Fruit fly (Drosophila melanogaster) whole organism, wandering third instar larva: Measurements from ENCODE around the gene Rala.

Source experiments
- Abd-B ChIP-seq: fragments of >200 bp; optimal IDR thresholded peaks from 2 replicates; lab custom pipeline; 2017; ENCODE audit warnings: missing biosample characterization, missing genetic modification characterization
- Dfd ChIP-seq: fragments of >200 bp; optimal IDR thresholded peaks from 2 replicates; lab custom pipeline; 2017; ENCODE audit warnings: missing biosample characterization, missing genetic modification characterization
- Dif ChIP-seq: fragments of 200-275, 200-300 bp; sonication (Bioruptor generic); optimal IDR thresholded peaks from 2 replicates; lab custom pipeline; 2018; ENCODE audit warnings: missing biosample characterization, missing genetic modification characterization; ENCODE audit not compliant: partially characterized antibody
- GATAd ChIP-seq: sonication (Bioruptor generic); optimal IDR thresholded peaks from 2 replicates; lab custom pipeline; 2016; ENCODE audit warnings: missing biosample characterization, missing genetic modification characterization
- HLH106 ChIP-seq: fragments of 200-800 bp; optimal IDR thresholded peaks from 3 replicates; lab custom pipeline; 2019; ENCODE audit warnings: missing biosample characterization, mild to moderate bottlenecking, missing genetic modification characterization, moderate library complexity
- Hnf4 ChIP-seq: fragments of 200-800 bp; sonication (Bioruptor generic); optimal IDR thresholded peaks from 2 replicates; lab custom pipeline; 2016; ENCODE audit warnings: missing biosample characterization, mild to moderate bottlenecking, missing genetic modification characterization
- Hr78 ChIP-seq: fragments of >200 bp; optimal IDR thresholded peaks from 2 replicates; lab custom pipeline; 2017; ENCODE audit warnings: missing biosample characterization, missing genetic modification characterization
- Hr83 ChIP-seq: fragments of 200-300 bp; sonication (Bioruptor generic); optimal IDR thresholded peaks from 2 replicates; lab custom pipeline; 2016; ENCODE audit warnings: missing biosample characterization, mild to moderate bottlenecking, missing genetic modification characterization, moderate library complexity; ENCODE audit not compliant: poor library complexity, severe bottlenecking
- Mio ChIP-seq: sonication (Bioruptor generic); optimal IDR thresholded peaks from 2 replicates; lab custom pipeline; 2016; ENCODE audit warnings: missing biosample characterization, missing genetic modification characterization
- Myc ChIP-seq: fragments of >200 bp; optimal IDR thresholded peaks from 2 replicates; lab custom pipeline; 2017
- N ChIP-seq: fragments of >200 bp; optimal IDR thresholded peaks from 2 replicates; lab custom pipeline; 2018; ENCODE audit warnings: missing biosample characterization, missing external identifiers, missing genetic modification characterization
- Rel ChIP-seq, 2 experiments: fragments of 200-800 bp; sonication (Bioruptor generic) in 1 of 2; optimal IDR thresholded peaks; 2 replicates in 1 of 2; 3 replicates in 1 of 2; lab custom pipeline; 2016 to 2019; ENCODE audit warnings: mild to moderate bottlenecking in 2 of 2, missing biosample characterization in 2 of 2, missing genetic modification characterization in 2 of 2, moderate library complexity in 1 of 2
- Sp1 ChIP-seq: fragments of 200-800 bp; sonication (Bioruptor generic); optimal IDR thresholded peaks from 3 replicates; lab custom pipeline; 2019; ENCODE audit warnings: missing biosample characterization, mild to moderate bottlenecking, missing genetic modification characterization, moderate library complexity
- Vsx2 ChIP-seq: fragments of 200-300, 225-300 bp; sonication (Bioruptor generic); optimal IDR thresholded peaks from 2 replicates; lab custom pipeline; 2018; ENCODE audit warnings: missing biosample characterization, missing genetic modification characterization; ENCODE audit not compliant: partially characterized antibody
- br ChIP-seq: fragments of 200-800 bp; sonication (Bioruptor generic); optimal IDR thresholded peaks from 2 replicates; lab custom pipeline; 2016; ENCODE audit warnings: missing biosample characterization, missing genetic modification characterization
- dl ChIP-seq, 2 experiments: fragments of 175-275, 200-275 bp in 1 of 2; fragments of 200-275 bp in 1 of 2; sonication (Bioruptor generic); optimal IDR thresholded peaks; lab custom pipeline; 2018; ENCODE audit warnings: mild to moderate bottlenecking in 2 of 2, missing biosample characterization in 2 of 2, missing genetic modification characterization in 2 of 2, moderate library complexity in 2 of 2; ENCODE audit not compliant: partially characterized antibody in 2 of 2, insufficient read depth in 1 of 2
- dmrt93B ChIP-seq: fragments of 200-800 bp; sonication (Bioruptor generic); optimal IDR thresholded peaks from 2 replicates; lab custom pipeline; 2018; ENCODE audit warnings: missing biosample characterization, mild to moderate bottlenecking, missing genetic modification characterization
- dsf ChIP-seq: sonication (Bioruptor generic); optimal IDR thresholded peaks from 2 replicates; lab custom pipeline; 2016; ENCODE audit warnings: missing biosample characterization, missing genetic modification characterization, borderline replicate concordance
- ey ChIP-seq: fragments of 200-800 bp; sonication (Bioruptor generic); optimal IDR thresholded peaks from 2 replicates; lab custom pipeline; 2016; ENCODE audit warnings: missing biosample characterization, missing genetic modification characterization
- foxo ChIP-seq, 2 experiments: fragments of 200-800 bp; sonication (Bioruptor generic); optimal IDR thresholded peaks; 2 replicates in 1 of 2; 3 replicates in 1 of 2; lab custom pipeline; 2016 to 2017; ENCODE audit warnings: missing biosample characterization in 2 of 2, missing genetic modification characterization in 2 of 2
- fru ChIP-seq: fragments of 200-800 bp; sonication (Bioruptor generic); optimal IDR thresholded peaks from 3 replicates; lab custom pipeline; 2016; ENCODE audit warnings: missing biosample characterization, mild to moderate bottlenecking, missing genetic modification characterization
- h ChIP-seq: fragments of 200-800 bp; sonication (Bioruptor generic); optimal IDR thresholded peaks from 3 replicates; lab custom pipeline; 2016; ENCODE audit warnings: missing biosample characterization, mild to moderate bottlenecking, missing genetic modification characterization
- jim ChIP-seq: fragments of 175-275, 200-325 bp; sonication (Bioruptor generic); optimal IDR thresholded peaks from 2 replicates; lab custom pipeline; 2016; ENCODE audit warnings: missing biosample characterization, mild to moderate bottlenecking, missing genetic modification characterization
- pan ChIP-seq: fragments of >200 bp; optimal IDR thresholded peaks from 2 replicates; lab custom pipeline; 2017
- psq ChIP-seq: fragments of 200-800 bp; sonication (Bioruptor generic); optimal IDR thresholded peaks from 3 replicates; lab custom pipeline; 2017; ENCODE audit warnings: missing biosample characterization, mild to moderate bottlenecking, missing genetic modification characterization, moderate library complexity
- sage ChIP-seq: fragments of 200-800 bp; sonication (Bioruptor generic); optimal IDR thresholded peaks from 2 replicates; lab custom pipeline; 2016; ENCODE audit warnings: missing biosample characterization, mild to moderate bottlenecking, missing genetic modification characterization
- sv ChIP-seq: fragments of 200-800 bp; sonication (Bioruptor generic); optimal IDR thresholded peaks from 3 replicates; lab custom pipeline; 2016; ENCODE audit warnings: missing biosample characterization, missing genetic modification characterization
- tai ChIP-seq: sonication (Bioruptor generic); optimal IDR thresholded peaks from 2 replicates; lab custom pipeline; 2016; ENCODE audit warnings: missing biosample characterization, missing genetic modification characterization
- usp ChIP-seq: fragments of >200 bp; optimal IDR thresholded peaks from 2 replicates; lab custom pipeline; 2017; ENCODE audit warnings: missing biosample characterization, missing genetic modification characterization
- woc ChIP-seq: sonication (Bioruptor generic); optimal IDR thresholded peaks from 2 replicates; lab custom pipeline; 2016; ENCODE audit warnings: missing biosample characterization, mild to moderate bottlenecking, missing genetic modification characterization

The Rala gene

DNA sequence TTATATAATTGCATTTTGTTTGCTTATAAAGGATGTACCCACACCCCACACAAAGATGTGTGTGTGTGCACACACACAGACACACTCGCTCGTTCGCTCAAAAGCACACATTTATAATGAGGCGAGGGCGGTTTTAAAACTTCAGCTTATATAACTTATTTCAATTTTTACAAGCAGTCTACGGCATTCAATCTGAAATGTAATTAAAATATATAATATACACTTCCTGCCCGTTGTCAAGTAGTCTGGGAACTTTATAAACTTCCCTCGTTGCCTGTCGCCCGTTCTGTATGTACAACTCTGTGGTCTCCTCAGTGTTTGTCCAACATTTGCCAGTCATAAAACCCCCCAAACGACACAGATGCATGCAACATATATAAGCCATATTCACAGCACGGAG lies 11.4 kb upstream of the Rala start:
- no peak for TF ChIP-seq psq (GFP tag; lab: Kevin White, UChicago)
- TF ChIP-seq HLH106 (tag; lab: Kevin White, UChicago) = peak; percentile 7
- TF ChIP-seq fru = peak; percentile 30
- TF ChIP-seq foxo (GFP tag; optimal IDR thresholded peaks at IDR 0.05; lab: Kevin White, UChicago) = peak in 1 of 2 experiments; percentile 43
- TF ChIP-seq, all 38 proteins: peak for 3

DNA sequence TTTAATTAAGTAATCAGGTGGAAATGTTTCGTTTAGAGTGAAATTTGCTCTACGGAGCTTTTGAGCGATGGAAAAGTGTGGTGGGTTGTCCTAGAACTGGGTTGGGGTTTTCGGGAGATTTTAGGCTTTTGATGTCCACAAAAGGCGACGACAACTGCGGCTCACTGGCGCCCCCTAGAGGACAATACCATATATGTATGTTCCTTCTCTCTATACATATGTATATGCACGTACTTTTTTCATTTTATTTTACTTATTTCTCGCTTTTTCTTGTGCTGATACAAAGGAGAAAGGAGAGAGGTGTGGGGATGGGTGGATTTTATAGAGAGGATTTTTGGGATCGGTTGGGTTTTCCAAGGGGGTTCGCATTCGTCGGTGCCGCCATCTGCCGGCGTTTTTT lies 6.5 kb upstream of the Rala start:
- TF ChIP-seq GATAd (GFP tag; lab: Kevin White, UChicago) (no peak), Dfd (GFP tag; lab: Kevin White, UChicago) (no peak), Dif (GFP tag; lab: Kevin White, UChicago) (no peak), HLH106 (tag; lab: Kevin White, UChicago) (no peak), sage (GFP tag; lab: Kevin White, UChicago) (no peak), fru (no peak)

DNA sequence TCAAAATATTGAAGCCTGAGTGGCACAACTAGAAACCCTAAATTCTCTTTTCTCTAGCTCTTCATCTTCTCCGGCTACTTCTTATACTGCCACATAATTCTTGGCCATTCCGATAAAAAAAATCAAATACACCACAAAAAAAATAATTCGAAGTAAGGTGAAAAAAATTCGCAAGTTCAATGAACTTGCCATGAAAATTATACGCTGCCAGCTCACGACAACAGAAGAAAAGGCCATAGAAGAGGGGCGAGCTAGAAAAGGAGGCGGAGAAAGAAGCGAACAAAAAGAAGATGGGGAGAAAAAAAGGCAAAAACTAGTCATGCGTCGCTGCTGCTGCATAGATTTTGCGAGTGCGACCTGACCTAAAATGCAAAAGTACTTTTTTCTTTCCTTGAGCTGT lies 5.6 kb upstream of the Rala start:
- TF ChIP-seq foxo (GFP tag; optimal IDR thresholded peaks at IDR 0.05; lab: Kevin White, UChicago) (no peak), Hnf4 (GFP tag; lab: Kevin White, UChicago) (no peak), tai (GFP tag; lab: Kevin White, UChicago) (no peak), Abd-B (GFP tag; lab: Kevin White, UChicago) (no peak), HLH106 (tag; lab: Kevin White, UChicago) (no peak), Sp1 (no peak), jim (GFP tag; lab: Kevin White, UChicago) (no peak), Vsx2 (GFP tag; lab: Kevin White, UChicago) (no peak), usp (GFP tag; lab: Kevin White, UChicago) (no peak), dsf (GFP tag; lab: Kevin White, UChicago) (no peak), h (GFP tag; lab: Kevin White, UChicago) (no peak), dmrt93B (GFP tag; lab: Kevin White, UChicago) (no peak), Myc (lab: Kevin White, UChicago) (no peak), pan (lab: Kevin White, UChicago) (no peak), woc (no peak), Hr83 (GFP tag; lab: Kevin White, UChicago) (no peak)

dm6 chrX:3722975-3723374 lies 3.5 kb upstream of the Rala start:
- no peak for TF ChIP-seq Myc (lab: Kevin White, UChicago)
- peak in 1 of 2 experiments; percentile 62 for TF ChIP-seq dl (GFP tag; optimal IDR thresholded peaks at IDR 0.05; lab: Kevin White, UChicago; ENCODE audit: insufficient read depth in 1 of 2, partially characterized antibody in 2 of 2)
- TF ChIP-seq usp (GFP tag; lab: Kevin White, UChicago) = no peak
- TF ChIP-seq jim (GFP tag; lab: Kevin White, UChicago) = no peak
- TF ChIP-seq Rel (GFP tag; optimal IDR thresholded peaks at IDR 0.05; lab: Kevin White, UChicago) = no peak
- no peak for TF ChIP-seq Rel (tag; optimal IDR thresholded peaks at IDR 0.05; lab: Kevin White, UChicago)
- TF ChIP-seq Mio (GFP tag; lab: Kevin White, UChicago) = no peak
- peak; percentile 60 for TF ChIP-seq Dif (GFP tag; lab: Kevin White, UChicago)
- no peak for TF ChIP-seq Vsx2 (GFP tag; lab: Kevin White, UChicago)

- TF ChIP-seq fru = peak; percentile 21
- peak; percentile 7 for TF ChIP-seq Hnf4 (GFP tag; lab: Kevin White, UChicago)
- TF ChIP-seq br (GFP tag; lab: Kevin White, UChicago) = no peak
- TF ChIP-seq N (GFP tag; lab: Kevin White, UChicago) = no peak
- no peak for TF ChIP-seq sv
- TF ChIP-seq pan (lab: Kevin White, UChicago) = no peak
- no peak for TF ChIP-seq Myc (lab: Kevin White, UChicago)
- no peak for TF ChIP-seq tai (GFP tag; lab: Kevin White, UChicago)
- no peak for TF ChIP-seq dmrt93B (GFP tag; lab: Kevin White, UChicago)
- no peak for TF ChIP-seq GATAd (GFP tag; lab: Kevin White, UChicago)
- TF ChIP-seq foxo (GFP tag; optimal IDR thresholded peaks at IDR 0.05; lab: Kevin White, UChicago) = peak in 1 of 2 experiments; percentile 42
- peak; percentile 14 for TF ChIP-seq ey
- no peak for TF ChIP-seq psq (GFP tag; lab: Kevin White, UChicago)
- TF ChIP-seq Sp1 = no peak
- no peak for TF ChIP-seq jim (GFP tag; lab: Kevin White, UChicago)
- peak; percentile 34 for TF ChIP-seq h (GFP tag; lab: Kevin White, UChicago)
- TF ChIP-seq usp (GFP tag; lab: Kevin White, UChicago) = no peak
- no peak for TF ChIP-seq Hr78 (GFP tag; lab: Kevin White, UChicago)
These were observed 2.8 kb upstream of the Rala start for dm6 chrX:3722209-3722608.
